Fruit fly (Drosophila melanogaster): ENCODE data around the gene CG10301.
A peak's percentile ranks its signal among the peaks of the same experiment; 100 is the strongest.

The CG10301 gene

dm6 chr3R:23734573-23735404, 24.8 kb downstream of the CG10301 start:
- TF ChIP-seq CG7368 (GFP tag; optimal IDR thresholded peaks at IDR 0.05) (no peak), dsx (GFP tag; optimal IDR thresholded peaks at IDR 0.05; ENCODE audit: poor library complexity, severe bottlenecking) (peak; percentile 32), CG34406 (GFP tag; optimal IDR thresholded peaks at IDR 0.05) (peak; percentile 35), CG6276 (GFP tag; optimal IDR thresholded peaks at IDR 0.05) (peak; percentile 71), CG6163 (GFP tag; IDR thresholded peaks at IDR 0.05) (0 out of 3 replicates have a peak, but pooled peaks have one; percentile 36), CG8632 (GFP tag; optimal IDR thresholded peaks at IDR 0.05) (peak; percentile 19), salr (GFP tag; optimal IDR thresholded peaks at IDR 0.05) (peak in 1 of 2 experiments; percentile 38), spab (GFP tag; optimal IDR thresholded peaks at IDR 0.05) (peak; percentile 26), CG32006 (GFP tag; optimal IDR thresholded peaks at IDR 0.05) (peak; percentile 76), Sox15 (GFP tag; optimal IDR thresholded peaks at IDR 0.05) (no peak), CG10669 (GFP tag; optimal IDR thresholded peaks at IDR 0.05) (no peak), Eip78C (GFP tag) (peak; percentile 61), OdsH (GFP tag; optimal IDR thresholded peaks at IDR 0.05) (peak; percentile 26), eg (GFP tag; IDR thresholded peaks at IDR 0.05) (peak; percentile 65), achi (GFP tag; optimal IDR thresholded peaks at IDR 0.05) (peak; percentile 40), CG4318 (GFP tag; optimal IDR thresholded peaks at IDR 0.05) (peak; percentile 29), fd85E (GFP tag; optimal IDR thresholded peaks at IDR 0.05) (no peak), Hr4 (GFP tag; optimal IDR thresholded peaks at IDR 0.05) (peak; percentile 69), CG6808 (GFP tag; optimal IDR thresholded peaks at IDR 0.05) (peak; percentile 14), dac (GFP tag; optimal IDR thresholded peaks at IDR 0.05) (peak; percentile 21), CG6792 (GFP tag; optimal IDR thresholded peaks at IDR 0.05) (peak; percentile 40), CG9139 (GFP tag; optimal IDR thresholded peaks at IDR 0.05) (peak; percentile 28), ss (GFP tag; optimal IDR thresholded peaks at IDR 0.05) (peak; percentile 15 to 44), CG16779 (tag; optimal IDR thresholded peaks at IDR 0.05) (peak; percentile 52), Blimp-1 (GFP tag; optimal IDR thresholded peaks at IDR 0.05) (no peak), esn (GFP tag; optimal IDR thresholded peaks at IDR 0.05) (no peak), CG8119 (GFP tag; IDR thresholded peaks at IDR 0.05) (peak; percentile 72), net (GFP tag; optimal IDR thresholded peaks at IDR 0.05) (peak; percentile 38), Smox (GFP tag; optimal IDR thresholded peaks at IDR 0.05) (no peak), Eip75B (GFP tag; optimal IDR thresholded peaks at IDR 0.05) (peak; percentile 37), Hr39 (GFP tag; optimal IDR thresholded peaks at IDR 0.05) (no peak), CG15336 (GFP tag; IDR thresholded peaks at IDR 0.05) (peak; percentile 62), Lpt (GFP tag; optimal IDR thresholded peaks at IDR 0.05) (peak; percentile 19), topi (GFP tag; optimal IDR thresholded peaks at IDR 0.05) (no peak), pdm3 (GFP tag; optimal IDR thresholded peaks at IDR 0.05) (peak; percentile 23)

- TF ChIP-seq ss (GFP tag; optimal IDR thresholded peaks at IDR 0.05), result peak in 1 of 2 experiments; percentile 11
- TF ChIP-seq Eip78C (GFP tag), result peak; percentile 36
- 0 out of 3 replicates have a peak, but pooled peaks have one; percentile 10 for TF ChIP-seq CG6163 (GFP tag; IDR thresholded peaks at IDR 0.05)
- TF ChIP-seq CG8632 (GFP tag; optimal IDR thresholded peaks at IDR 0.05), result no peak
Measured at dm6 chr3R:23735648-23736047, 25.7 kb downstream of the CG10301 start.

dm6 chr3R:23736365-23736764, 26.4 kb downstream of the CG10301 start:
- TF ChIP-seq CG6808 (GFP tag; optimal IDR thresholded peaks at IDR 0.05) (no peak), Sox15 (GFP tag; optimal IDR thresholded peaks at IDR 0.05) (no peak), Ets96B (tag; optimal IDR thresholded peaks at IDR 0.05) (no peak), fkh (GFP tag; optimal IDR thresholded peaks at IDR 0.05) (peak; percentile 56), fd85E (GFP tag; optimal IDR thresholded peaks at IDR 0.05) (no peak), cyc (GFP tag; optimal IDR thresholded peaks at IDR 0.05) (no peak)

All from whole organism, prepupa.